Fruit fly (Drosophila melanogaster): ENCODE results near the gene CG12590.

- TF ChIP-seq CG8632 (GFP tag; optimal IDR thresholded peaks at IDR 0.05) (no peak), Hr38 (GFP tag; optimal IDR thresholded peaks at IDR 0.05) (no peak), dac (GFP tag; optimal IDR thresholded peaks at IDR 0.05) (no peak)
These were observed 33.9 kb downstream of the CG12590 start for dm6 chr3R:5193271-5193670.

Data from whole organism, prepupa.